Worm (Caenorhabditis elegans): ENCODE data around the gene fipr-20.

The fipr-20 gene

ce11 chrIII:7495616-7496146 is 33.5 kb upstream of the fipr-20 start (continued):
- TF ChIP-seq cebp-1 (GFP tag; IDR thresholded peaks at IDR 0.05), result no peak
- TF ChIP-seq cebp-1 (tag; optimal IDR thresholded peaks at IDR 0.05), result peak; percentile 26
- TF ChIP-seq madf-3 (GFP tag; IDR thresholded peaks at IDR 0.05), result no peak
- no peak; the same call in 1 of the 2 replicates for TF ChIP-seq ceh-58 (GFP tag; IDR thresholded peaks at IDR 0.05)
- 0 out of 2 replicates have a peak, but pooled peaks have one; percentile 2 for TF ChIP-seq F39B2.1 (GFP tag; IDR thresholded peaks at IDR 0.05)
- no peak for TF ChIP-seq attf-3 (GFP tag; conservative IDR thresholded peaks at IDR 0.05)
- TF ChIP-seq tbp1 (GFP tag; optimal IDR thresholded peaks at IDR 0.05), result peak; percentile 28
- peak; percentile 74 for TF ChIP-seq F49E8.2 (tag; optimal IDR thresholded peaks at IDR 0.05; ENCODE audit: insufficient read depth)
- TF ChIP-seq mxl-1 (tag; optimal IDR thresholded peaks at IDR 0.05), result no peak
- TF ChIP-seq hlh-12 (tag; optimal IDR thresholded peaks at IDR 0.05), result no peak
- no peak for TF ChIP-seq gei-17 (GFP tag; optimal IDR thresholded peaks at IDR 0.05)
- TF ChIP-seq xnd-1 (tag; optimal IDR thresholded peaks at IDR 0.05), result no peak
- no peak for TF ChIP-seq attf-5 (GFP tag; optimal IDR thresholded peaks at IDR 0.05)
- peak; percentile 17 for TF ChIP-seq lsl-1 (GFP tag; optimal IDR thresholded peaks at IDR 0.05)
- peak; percentile 49 for TF ChIP-seq ztf-18 (tag; optimal IDR thresholded peaks at IDR 0.05)
- no peak for TF ChIP-seq let-526 (GFP tag; IDR thresholded peaks at IDR 0.05)
- TF ChIP-seq lsy-27 (tag; optimal IDR thresholded peaks at IDR 0.05; ENCODE audit: borderline replicate concordance, insufficient read depth), result no peak
- TF ChIP-seq ZK185.1 (tag; optimal IDR thresholded peaks at IDR 0.05; ENCODE audit: poor library complexity, severe bottlenecking), result peak; percentile 12
- TF ChIP-seq egl-18 (GFP tag; IDR thresholded peaks at IDR 0.05), result 0 out of 2 replicates have a peak, but pooled peaks have one; percentile 53
- peak; percentile 42 for TF ChIP-seq snpc-4 (GFP tag; optimal IDR thresholded peaks at IDR 0.05)
- no peak for TF ChIP-seq snpc-4 (tag; optimal IDR thresholded peaks at IDR 0.05)
- TF ChIP-seq die-1 (tag; optimal IDR thresholded peaks at IDR 0.05), result peak; percentile 33
- TF ChIP-seq atf-7 (tag; optimal IDR thresholded peaks at IDR 0.05), result no peak
- no peak for TF ChIP-seq ama-1 (optimal IDR thresholded peaks at IDR 0.05)
- TF ChIP-seq ama-1 (GFP tag; optimal IDR thresholded peaks at IDR 0.05), result peak in 1 of 2 experiments; percentile 11
- TF ChIP-seq madf-10 (tag; optimal IDR thresholded peaks at IDR 0.05), result no peak
- no peak for TF ChIP-seq rpc-1 (optimal IDR thresholded peaks at IDR 0.05)
- no peak for TF ChIP-seq rpc-1 (tag; optimal IDR thresholded peaks at IDR 0.05)
- peak; percentile 42; the same call in 1 of the 2 replicates for TF ChIP-seq attf-6 (GFP tag; IDR thresholded peaks at IDR 0.05)
- TF ChIP-seq mes-4 (tag; optimal IDR thresholded peaks at IDR 0.05), result no peak
- no peak for TF ChIP-seq egl-44 (GFP tag; IDR thresholded peaks at IDR 0.05)
- TF ChIP-seq B0261.1 (tag; optimal IDR thresholded peaks at IDR 0.05), result no peak
- peak; percentile 48 for TF ChIP-seq lin-54 (GFP tag; optimal IDR thresholded peaks at IDR 0.05)
- TF ChIP-seq mel-28 (tag; optimal IDR thresholded peaks at IDR 0.05; ENCODE audit: borderline replicate concordance), result no peak
- peak; percentile 6 for TF ChIP-seq B0336.3 (GFP tag; IDR thresholded peaks at IDR 0.05)
- no peak for TF ChIP-seq unc-130 (GFP tag; optimal IDR thresholded peaks at IDR 0.05)
- no peak for TF ChIP-seq nfya-2 (GFP tag; IDR thresholded peaks at IDR 0.05)

ce11 chrIII:7494850-7495314 is 32.7 kb upstream of the fipr-20 start:
- peak; percentile 52 for TF ChIP-seq him-1 (tag; optimal IDR thresholded peaks at IDR 0.05)
- TF ChIP-seq madf-6 (GFP tag; IDR thresholded peaks at IDR 0.05), result peak; percentile 82
- peak; percentile 34 for TF ChIP-seq B0261.1 (tag; optimal IDR thresholded peaks at IDR 0.05)
- no peak for TF ChIP-seq zfh-2 (GFP tag; conservative IDR thresholded peaks at IDR 0.05)
- TF ChIP-seq mel-28 (tag; optimal IDR thresholded peaks at IDR 0.05; ENCODE audit: borderline replicate concordance), result no peak
- TF ChIP-seq ztf-28 (GFP tag; IDR thresholded peaks at IDR 0.05), result no peak
- TF ChIP-seq nfya-2 (GFP tag; IDR thresholded peaks at IDR 0.05), result peak; percentile 94
- TF ChIP-seq lin-35 (GFP tag; optimal IDR thresholded peaks at IDR 0.05), result peak in 2 of 3 experiments; percentile 33 to 49
- peak; percentile 70 for TF ChIP-seq hsf-1 (GFP tag; IDR thresholded peaks at IDR 0.05)
- peak; percentile 48; the same call in 1 of the 2 replicates for TF ChIP-seq dox-1 (GFP tag; IDR thresholded peaks at IDR 0.05)
- peak; percentile 34 for TF ChIP-seq hmg-1.2 (GFP tag; IDR thresholded peaks at IDR 0.05)
- TF ChIP-seq ceh-91 (GFP tag; IDR thresholded peaks at IDR 0.05), result no peak
- no peak for TF ChIP-seq gei-17 (GFP tag; optimal IDR thresholded peaks at IDR 0.05)
- no peak for TF ChIP-seq mes-4 (tag; optimal IDR thresholded peaks at IDR 0.05)
- TF ChIP-seq nhr-179 (tag; optimal IDR thresholded peaks at IDR 0.05), result no peak
- 0 out of 2 replicates have a peak, but pooled peaks have one; percentile 7 for TF ChIP-seq aptf-3 (GFP tag; IDR thresholded peaks at IDR 0.05)
- TF ChIP-seq hmg-20 (GFP tag; IDR thresholded peaks at IDR 0.05), result peak; percentile 37; the same call in 1 of the 2 replicates
- peak; percentile 27; the same call in 1 of the 2 replicates for TF ChIP-seq pbrm-1 (GFP tag; IDR thresholded peaks at IDR 0.05)

Measured in whole organism, young adult.